Fruit fly (Drosophila melanogaster) whole organism, embryonic: Measurements from ENCODE around the gene CG13917.

Experiments used
- ATbp ChIP-seq: fragments of 200-800 bp; sonication (Bioruptor generic); optimal IDR thresholded peaks from 2 replicates; lab custom pipeline; 2017; ENCODE audit warnings: missing biosample characterization, mild to moderate bottlenecking, missing genetic modification characterization, missing genetic modification reagents
- Asciz ChIP-seq: fragments of 200-800 bp; sonication (Bioruptor generic); optimal IDR thresholded peaks from 2 replicates; lab custom pipeline; 2017; ENCODE audit warnings: missing biosample characterization, mild to moderate bottlenecking, missing genetic modification characterization, missing genetic modification reagents
- B-H1 ChIP-seq: fragments of 200-800 bp; sonication (Bioruptor generic); IDR thresholded peaks from 3 replicates; pipeline ENCODE4 v1.3.6; 2022; ENCODE audit warnings: missing biosample characterization, missing genetic modification characterization
- CG12391 ChIP-seq: fragments of 200-800 bp; sonication (Bioruptor generic); optimal IDR thresholded peaks from 3 replicates; lab custom pipeline; 2018; ENCODE audit warnings: missing biosample characterization, mild to moderate bottlenecking, missing genetic modification characterization, moderate library complexity
- CG15479 ChIP-seq: fragments of 200-800 bp; sonication (Bioruptor generic); optimal IDR thresholded peaks from 3 replicates; lab custom pipeline; 2019; ENCODE audit warnings: missing biosample characterization, mild to moderate bottlenecking, missing genetic modification characterization, moderate library complexity
- CG17328 ChIP-seq: fragments of 200-800 bp; sonication (Bioruptor generic); IDR thresholded peaks from 2 replicates; pipeline ENCODE4 v1.3.6; 2022; ENCODE audit warnings: missing biosample characterization, missing genetic modification characterization
- CG17361 ChIP-seq: fragments of 200-800 bp; sonication (Bioruptor generic); IDR thresholded peaks from 3 replicates; pipeline ENCODE4 v1.3.6; 2022; ENCODE audit warnings: missing biosample characterization, missing genetic modification characterization
- CG17612 ChIP-seq: fragments of 200-800 bp; sonication (Bioruptor generic); IDR thresholded peaks from 2 replicates; pipeline ENCODE4 v1.3.6; 2022; ENCODE audit warnings: missing biosample characterization, missing genetic modification characterization
- CG17829 ChIP-seq: fragments of 200-800 bp; optimal IDR thresholded peaks from 2 replicates; lab custom pipeline; 2019; ENCODE audit warnings: missing biosample characterization, mild to moderate bottlenecking, missing genetic modification characterization, moderate library complexity
- CG1832 ChIP-seq: fragments of 200-800 bp; sonication (Bioruptor generic); optimal IDR thresholded peaks from 2 replicates; lab custom pipeline; 2017; ENCODE audit warnings: missing biosample characterization, mild to moderate bottlenecking, missing genetic modification characterization, inconsistent platforms
- CG31388 ChIP-seq: fragments of 200-800 bp; sonication (Bioruptor generic); optimal IDR thresholded peaks from 2 replicates; lab custom pipeline; 2016; ENCODE audit warnings: missing biosample characterization, missing genetic modification characterization
- CG6689 ChIP-seq: fragments of 200-800 bp; sonication (Bioruptor generic); IDR thresholded peaks from 2 replicates; pipeline ENCODE4 v1.3.6; 2022; ENCODE audit warnings: missing biosample characterization, missing genetic modification characterization
- CG6765 ChIP-seq: fragments of 200-800 bp; sonication (Bioruptor generic); optimal IDR thresholded peaks from 3 replicates; lab custom pipeline; 2017; ENCODE audit warnings: missing biosample characterization, mild to moderate bottlenecking, missing genetic modification characterization
- CG6813 ChIP-seq: fragments of 200-800 bp; sonication (Bioruptor generic); optimal IDR thresholded peaks from 2 replicates; lab custom pipeline; 2017; ENCODE audit warnings: missing biosample characterization, missing genetic modification characterization, mild to moderate bottlenecking, moderate library complexity, missing genetic modification reagents
- CG7556 ChIP-seq: fragments of 200-800 bp; sonication (Bioruptor generic); optimal IDR thresholded peaks from 2 replicates; lab custom pipeline; 2017; ENCODE audit warnings: missing biosample characterization, mild to moderate bottlenecking, missing genetic modification characterization
- Chrac-16 ChIP-seq: fragments of 200-800 bp; sonication (Bioruptor generic); optimal IDR thresholded peaks from 3 replicates; lab custom pipeline; 2016; ENCODE audit warnings: missing biosample characterization, missing genetic modification characterization
- CrebB ChIP-seq: fragments of 200-800 bp; sonication (Bioruptor generic); optimal IDR thresholded peaks from 3 replicates; lab custom pipeline; 2018; ENCODE audit warnings: missing biosample characterization, mild to moderate bottlenecking, missing genetic modification characterization
- D ChIP-seq, 2 experiments: fragments of 200-800 bp in 1 of 2; fragments of >200 bp in 1 of 2; sonication (Bioruptor generic) in 1 of 2; optimal IDR thresholded peaks; 2 replicates in 1 of 2; 3 replicates in 1 of 2; lab custom pipeline; 2017; ENCODE audit warnings: mild to moderate bottlenecking in 1 of 2, missing biosample characterization in 1 of 2, missing genetic modification characterization in 1 of 2, missing genetic modification reagents in 1 of 2
- Fer3 ChIP-seq: fragments of 200-800 bp; sonication (Bioruptor generic); optimal IDR thresholded peaks from 2 replicates; lab custom pipeline; 2018; ENCODE audit warnings: missing biosample characterization, mild to moderate bottlenecking, missing genetic modification characterization, moderate library complexity
- HmgZ ChIP-seq: fragments of 200-800 bp; sonication (Bioruptor generic); optimal IDR thresholded peaks from 2 replicates; lab custom pipeline; 2018; ENCODE audit warnings: missing biosample characterization, mild to moderate bottlenecking, missing genetic modification characterization
- Hmr ChIP-seq: fragments of 200-800 bp; sonication (Bioruptor generic); optimal IDR thresholded peaks from 3 replicates; lab custom pipeline; 2017; ENCODE audit warnings: mild to moderate bottlenecking, missing biosample characterization, missing genetic modification reagents, missing genetic modification characterization
- Hmx ChIP-seq: fragments of 200-800 bp; sonication (Bioruptor generic); optimal IDR thresholded peaks from 2 replicates; lab custom pipeline; 2016; ENCODE audit warnings: missing biosample characterization, missing genetic modification characterization
- Hsf ChIP-seq: fragments of 200-800 bp; sonication (Bioruptor generic); optimal IDR thresholded peaks from 3 replicates; lab custom pipeline; 2016; ENCODE audit warnings: missing biosample characterization, missing genetic modification characterization
- Mrtf ChIP-seq: fragments of 200-800 bp; sonication (Bioruptor generic); IDR thresholded peaks from 3 replicates; pipeline ENCODE4 v1.3.6; 2022; ENCODE audit warnings: missing biosample characterization, missing genetic modification characterization
- Nf-YA ChIP-seq: fragments of 200-800 bp; sonication (Bioruptor generic); IDR thresholded peaks from 2 replicates; pipeline ENCODE4 v1.3.6; 2022; ENCODE audit warnings: missing biosample characterization, missing genetic modification characterization
- Six4 ChIP-seq: fragments of 200-800 bp; sonication (Bioruptor generic); optimal IDR thresholded peaks from 2 replicates; lab custom pipeline; 2016; ENCODE audit warnings: missing biosample characterization, missing genetic modification characterization
- Ssrp ChIP-seq: fragments of 200-800 bp; sonication (Bioruptor generic); optimal IDR thresholded peaks from 2 replicates; lab custom pipeline; 2018; ENCODE audit warnings: missing biosample characterization, mild to moderate bottlenecking, missing genetic modification characterization, moderate library complexity
- cas ChIP-seq: fragments of 200-800 bp; sonication (Bioruptor generic); IDR thresholded peaks from 2 replicates; pipeline ENCODE4 v1.3.6; 2022; ENCODE audit warnings: missing biosample characterization, missing genetic modification characterization
- cato ChIP-seq: fragments of 200-800 bp; sonication (Bioruptor generic); optimal IDR thresholded peaks from 2 replicates; lab custom pipeline; 2016; ENCODE audit warnings: missing biosample characterization, missing genetic modification characterization, borderline replicate concordance
- crol ChIP-seq: fragments of 200-800 bp; sonication (Bioruptor generic); IDR thresholded peaks from 2 replicates; pipeline ENCODE4 v1.3.6; 2022; ENCODE audit warnings: missing biosample characterization, missing genetic modification characterization
- crp ChIP-seq, 2 experiments: fragments of 200-800 bp; sonication (Bioruptor generic); optimal IDR thresholded peaks; 2 replicates in 1 of 2; 3 replicates in 1 of 2; lab custom pipeline; 2017; ENCODE audit warnings: missing biosample characterization in 2 of 2, missing genetic modification characterization in 2 of 2, mild to moderate bottlenecking in 1 of 2, moderate library complexity in 1 of 2
- cwo ChIP-seq: fragments of 200-800 bp; sonication (Bioruptor generic); optimal IDR thresholded peaks from 3 replicates; lab custom pipeline; 2017; ENCODE audit warnings: missing biosample characterization, missing genetic modification characterization, mild to moderate bottlenecking, moderate library complexity, missing genetic modification reagents
- esg ChIP-seq: fragments of 200-800 bp; sonication (Bioruptor generic); conservative IDR thresholded peaks from 2 replicates; pipeline ENCODE4 v1.3.6; 2022; ENCODE audit warnings: missing biosample characterization, missing genetic modification characterization
- gcm ChIP-seq: fragments of 200-800 bp; sonication (Bioruptor generic); optimal IDR thresholded peaks from 2 replicates; lab custom pipeline; 2019; ENCODE audit warnings: missing biosample characterization, mild to moderate bottlenecking, missing genetic modification characterization, moderate library complexity
- gem ChIP-seq: fragments of 200-800 bp; sonication (Bioruptor generic); optimal IDR thresholded peaks from 2 replicates; lab custom pipeline; 2019; ENCODE audit warnings: missing biosample characterization, mild to moderate bottlenecking, missing genetic modification characterization, moderate library complexity
- gsb ChIP-seq: fragments of 200-800 bp; sonication (Bioruptor generic); IDR thresholded peaks from 2 replicates; pipeline ENCODE4 v1.3.6; 2022; ENCODE audit warnings: missing biosample characterization, missing genetic modification characterization
- hb ChIP-seq: fragments of 200-800 bp; sonication (Bioruptor generic); IDR thresholded peaks from 3 replicates; pipeline ENCODE4 v1.3.6; 2022; ENCODE audit warnings: missing biosample characterization, missing genetic modification characterization; ENCODE audit not compliant: partially characterized antibody
- kay ChIP-seq: fragments of 200-800 bp; sonication (Bioruptor generic); optimal IDR thresholded peaks from 2 replicates; lab custom pipeline; 2016; ENCODE audit warnings: missing biosample characterization, missing genetic modification characterization
- sc ChIP-seq, 3 experiments: fragments of >200 bp in 2 of 3; fragments of 200-800 bp in 1 of 3; sonication (Bioruptor generic) in 1 of 3; optimal IDR thresholded peaks; 2 replicates in 2 of 3; 3 replicates in 1 of 3; lab custom pipeline; 2017; ENCODE audit warnings: mild to moderate bottlenecking in 1 of 3, missing biosample characterization in 1 of 3, missing genetic modification characterization in 1 of 3, missing genetic modification reagents in 1 of 3
- sd ChIP-seq: fragments of 200-800 bp; sonication (Bioruptor generic); optimal IDR thresholded peaks from 3 replicates; lab custom pipeline; 2018; ENCODE audit warnings: missing biosample characterization, mild to moderate bottlenecking, missing genetic modification characterization, moderate library complexity
- slbo ChIP-seq: fragments of 200-800 bp; sonication (Bioruptor generic); IDR thresholded peaks from 2 replicates; pipeline ENCODE4 v1.3.6; 2022; ENCODE audit warnings: missing biosample characterization, missing genetic modification characterization
- slou ChIP-seq: fragments of 200-800 bp; sonication (Bioruptor generic); optimal IDR thresholded peaks from 3 replicates; lab custom pipeline; 2016; ENCODE audit warnings: missing biosample characterization, missing genetic modification characterization
- sug ChIP-seq: fragments of 200-800 bp; optimal IDR thresholded peaks from 2 replicates; lab custom pipeline; 2019; ENCODE audit warnings: missing biosample characterization, mild to moderate bottlenecking, missing genetic modification characterization, moderate library complexity
- ttk ChIP-seq: fragments of 200-800 bp; sonication (Bioruptor generic); IDR thresholded peaks from 2 replicates; pipeline ENCODE4 v2.1.2; 2022; ENCODE audit warnings: missing biosample characterization, missing genetic modification characterization
- usp ChIP-seq: fragments of >200 bp; optimal IDR thresholded peaks from 2 replicates; lab custom pipeline; 2017; ENCODE audit warnings: missing biosample characterization, missing genetic modification characterization

CG13917 gene

dm6 chr3L:1546349-1547116 lies 30.0 kb upstream of the CG13917 start (continued):
- TF ChIP-seq CG15479 (peak; percentile 52), crol (peak; percentile 66; the same call in 1 of the 2 replicates), D (optimal IDR thresholded peaks at IDR 0.05; lab: Kevin White, UChicago) (peak; percentile 58), D (GFP tag; optimal IDR thresholded peaks at IDR 0.05; lab: Kevin White, UChicago) (no peak), cato (GFP tag; lab: Kevin White, UChicago) (no peak), kay (peak; percentile 45), CG17361 (GFP tag; lab: Robert Waterston, UW) (no peak), crp (GFP tag; optimal IDR thresholded peaks at IDR 0.05; lab: Kevin White, UChicago) (peak in 1 of 2 experiments; percentile 78), Fer3 (tag; lab: Kevin White, UChicago) (no peak), CG1832 (GFP tag; lab: Kevin White, UChicago) (peak; percentile 11), gem (tag; lab: Kevin White, UChicago) (peak; percentile 13), sd (peak; percentile 6), Six4 (GFP tag; lab: Kevin White, UChicago) (no peak), cas (GFP tag; lab: Robert Waterston, UW) (no peak), CrebB (tag; lab: Kevin White, UChicago) (peak; percentile 15), CG6813 (GFP tag; lab: Kevin White, UChicago) (peak; percentile 18), Hmx (GFP tag; lab: Kevin White, UChicago) (no peak), gcm (GFP tag; lab: Kevin White, UChicago) (peak; percentile 40), ttk (GFP tag; lab: Robert Waterston, UW) (peak; percentile 19; the same call in 1 of the 2 replicates), CG6765 (peak; percentile 39)

- TF ChIP-seq B-H1 = no peak
- no peak for TF ChIP-seq esg (GFP tag; lab: Robert Waterston, UW)
- TF ChIP-seq cwo (GFP tag; lab: Kevin White, UChicago) = peak; percentile 6
- 0 out of 2 replicates have a peak, but pooled peaks have one; percentile 17 for TF ChIP-seq Nf-YA
- TF ChIP-seq CG31388 (GFP tag; lab: Kevin White, UChicago) = no peak
Observed at dm6 chr3L:1547117-1547507, 29.4 kb upstream of the CG13917 start.

dm6 chr3L:1548345-1548970 lies 28.0 kb upstream of the CG13917 start:
- TF ChIP-seq hb (GFP tag; lab: Robert Waterston, UW) = no peak
- TF ChIP-seq sc (optimal IDR thresholded peaks at IDR 0.05; lab: Kevin White, UChicago) = no peak
- no peak for TF ChIP-seq sc (GFP tag; optimal IDR thresholded peaks at IDR 0.05; lab: Kevin White, UChicago)
- TF ChIP-seq Hsf (GFP tag; lab: Kevin White, UChicago) = peak; percentile 59
- no peak for TF ChIP-seq Mrtf (GFP tag; lab: Robert Waterston, UW)
- no peak for TF ChIP-seq slou (GFP tag; lab: Kevin White, UChicago)
- TF ChIP-seq HmgZ (tag; lab: Kevin White, UChicago) = peak; percentile 25
- TF ChIP-seq CG12391 (tag; lab: Kevin White, UChicago) = peak; percentile 54
- TF ChIP-seq CG17612 (GFP tag; lab: Robert Waterston, UW) = no peak; the same call in 1 of the 2 replicates
- no peak for TF ChIP-seq Asciz
- TF ChIP-seq Ssrp (tag; lab: Kevin White, UChicago) = peak; percentile 44
- TF ChIP-seq CG6689 = peak; percentile 38; the same call in 1 of the 2 replicates
- TF ChIP-seq CG17829 (tag; lab: Kevin White, UChicago) = peak; percentile 44
- TF ChIP-seq gsb (GFP tag; lab: Robert Waterston, UW) = 0 out of 2 replicates have a peak, but pooled peaks have one; percentile 5
- TF ChIP-seq ATbp (GFP tag; lab: Kevin White, UChicago) = no peak
- no peak for TF ChIP-seq cwo (GFP tag; lab: Kevin White, UChicago)
- TF ChIP-seq slbo (GFP tag; lab: Robert Waterston, UW) = peak; percentile 73
- TF ChIP-seq sug (tag; lab: Kevin White, UChicago) = peak; percentile 90
- peak; percentile 53 for TF ChIP-seq Chrac-16
- no peak for TF ChIP-seq usp (GFP tag; lab: Kevin White, UChicago)
- peak; percentile 72 for TF ChIP-seq Hmr (GFP tag; lab: Kevin White, UChicago)
- peak; percentile 75 for TF ChIP-seq CG7556
- peak; percentile 55 for TF ChIP-seq CG17328 (GFP tag; lab: Robert Waterston, UW)
